Worm (Caenorhabditis elegans): ENCODE results near the gene xrn-1.

The xrn-1 gene

DNA sequence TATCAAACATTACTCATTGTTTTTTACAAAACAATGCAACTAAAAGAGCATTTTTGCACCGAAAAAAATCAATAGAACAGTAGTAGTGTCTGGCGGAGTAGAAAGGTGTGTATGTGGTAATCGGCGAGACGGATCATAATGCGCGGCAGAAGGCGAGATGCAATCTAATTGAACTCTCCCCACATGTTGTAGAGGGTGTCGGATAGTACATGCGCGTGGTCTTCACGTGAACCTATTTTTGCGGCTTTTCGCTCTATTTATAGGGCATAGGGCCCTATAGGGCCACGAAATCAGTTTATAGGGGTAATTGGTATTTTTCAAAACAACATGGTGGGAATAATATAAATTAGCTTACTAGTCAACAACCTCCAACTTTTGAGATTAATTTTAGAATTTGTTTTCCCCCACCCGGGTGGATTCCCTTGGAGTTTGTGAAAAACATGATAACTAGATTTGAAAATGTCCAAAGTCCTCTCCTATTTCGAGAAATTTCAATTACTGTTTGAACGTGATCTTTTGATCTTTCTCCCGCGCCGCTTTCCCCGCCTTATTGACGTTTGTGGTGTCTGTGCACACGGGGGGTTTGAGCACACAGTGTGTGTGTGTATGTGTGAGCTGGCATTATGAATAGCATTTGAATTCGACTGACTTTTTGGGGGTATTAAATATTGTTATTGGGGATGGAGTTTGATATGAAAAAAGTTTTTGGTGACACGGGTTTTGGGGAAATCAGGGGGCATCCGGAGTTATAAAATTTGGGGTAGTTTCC, 25.7 kb upstream of the xrn-1 start (continued):
- TF ChIP-seq lin-39 (tag; optimal IDR thresholded peaks at IDR 0.05) = no peak
- TF ChIP-seq lin-29 (GFP tag; IDR thresholded peaks at IDR 0.05) = no peak
- TF ChIP-seq gei-8 (GFP tag; optimal IDR thresholded peaks at IDR 0.05) = no peak
- peak; percentile 33 for TF ChIP-seq pqm-1 (tag; optimal IDR thresholded peaks at IDR 0.05)
- TF ChIP-seq pha-4 (GFP tag; IDR thresholded peaks at IDR 0.05) = no peak
- TF ChIP-seq pha-4 (tag; optimal IDR thresholded peaks at IDR 0.05) = no peak
- no peak for TF ChIP-seq zfp-3 (GFP tag; conservative IDR thresholded peaks at IDR 0.05)
- peak; percentile 51 for TF ChIP-seq nhr-102 (tag; optimal IDR thresholded peaks at IDR 0.05)
- TF ChIP-seq arid-1 (GFP tag; conservative IDR thresholded peaks at IDR 0.05) = 0 out of 2 replicates have a peak, but pooled peaks have one; percentile 6
- TF ChIP-seq tag-97 (GFP tag; IDR thresholded peaks at IDR 0.05) = no peak
- no peak for TF ChIP-seq ceh-62 (tag; optimal IDR thresholded peaks at IDR 0.05)
- no peak for TF ChIP-seq unc-130 (GFP tag; optimal IDR thresholded peaks at IDR 0.05)
- TF ChIP-seq lir-3 (tag; optimal IDR thresholded peaks at IDR 0.05) = no peak
- TF ChIP-seq lin-15B (tag; optimal IDR thresholded peaks at IDR 0.05) = no peak
- no peak for TF ChIP-seq aly-2 (tag; optimal IDR thresholded peaks at IDR 0.05)
- TF ChIP-seq egl-27 (tag; optimal IDR thresholded peaks at IDR 0.05) = no peak
- TF ChIP-seq mdl-1 (tag; optimal IDR thresholded peaks at IDR 0.05) = no peak
- TF ChIP-seq ceh-28 (tag; optimal IDR thresholded peaks at IDR 0.05) = no peak
- no peak for TF ChIP-seq attf-4 (tag; optimal IDR thresholded peaks at IDR 0.05)
- no peak for TF ChIP-seq saeg-2 (GFP tag; IDR thresholded peaks at IDR 0.05)
- TF ChIP-seq T20F7.1 (GFP tag; optimal IDR thresholded peaks at IDR 0.05) = no peak
- no peak for TF ChIP-seq unc-62 (GFP tag; optimal IDR thresholded peaks at IDR 0.05 in 1 of 2)
- TF ChIP-seq unc-62 (tag; optimal IDR thresholded peaks at IDR 0.05) = no peak
- peak; percentile 38 for TF ChIP-seq lin-13 (GFP tag; optimal IDR thresholded peaks at IDR 0.05)
- TF ChIP-seq egl-43 (GFP tag; IDR thresholded peaks at IDR 0.05) = no peak
- no peak for TF ChIP-seq spr-1 (tag; optimal IDR thresholded peaks at IDR 0.05)
- TF ChIP-seq duxl-1 (tag; optimal IDR thresholded peaks at IDR 0.05; ENCODE audit: poor library complexity) = no peak
- TF ChIP-seq hmg-1.1 (GFP tag; IDR thresholded peaks at IDR 0.05) = no peak
- no peak for TF ChIP-seq snpc-4 (tag; optimal IDR thresholded peaks at IDR 0.05)
- TF ChIP-seq nhr-76 (tag; optimal IDR thresholded peaks at IDR 0.05) = no peak
- no peak for TF ChIP-seq lin-1 (GFP tag; IDR thresholded peaks at IDR 0.05)
- TF ChIP-seq hif-1 (tag; optimal IDR thresholded peaks at IDR 0.05) = no peak
- no peak for TF ChIP-seq ces-1 (GFP tag; optimal IDR thresholded peaks at IDR 0.05)
- no peak for TF ChIP-seq fkh-10 (GFP tag; optimal IDR thresholded peaks at IDR 0.05)
- TF ChIP-seq ceh-32 (tag; optimal IDR thresholded peaks at IDR 0.05; ENCODE audit: poor library complexity) = no peak
- no peak for TF ChIP-seq nhr-10 (tag; optimal IDR thresholded peaks at IDR 0.05)
- no peak for TF ChIP-seq ctbp-1 (GFP tag; IDR thresholded peaks at IDR 0.05)
- no peak for TF ChIP-seq tra-1 (GFP tag; IDR thresholded peaks at IDR 0.05)
- TF ChIP-seq mxl-2 (GFP tag; conservative IDR thresholded peaks at IDR 0.05) = peak; percentile 54; the same call in 1 of the 2 replicates
- peak; percentile 79 for TF ChIP-seq aha-1 (tag)
- no peak for TF ChIP-seq zfp-2 (tag; optimal IDR thresholded peaks at IDR 0.05)
- TF ChIP-seq nhr-41 (GFP tag; IDR thresholded peaks at IDR 0.05) = no peak
- no peak for TF ChIP-seq jun-1 (tag; optimal IDR thresholded peaks at IDR 0.05)
- no peak for TF ChIP-seq ztf-7 (tag; optimal IDR thresholded peaks at IDR 0.05)
- peak; percentile 42 for TF ChIP-seq nhr-28 (tag; optimal IDR thresholded peaks at IDR 0.05)
- TF ChIP-seq zip-11 (GFP tag; IDR thresholded peaks at IDR 0.05) = no peak
- no peak for TF ChIP-seq lim-7 (GFP tag; IDR thresholded peaks at IDR 0.05)
- TF ChIP-seq spr-3 (GFP tag; optimal IDR thresholded peaks at IDR 0.05) = no peak
- TF ChIP-seq mdt-29 (GFP tag; IDR thresholded peaks at IDR 0.05) = no peak
- no peak for TF ChIP-seq dmd-8 (GFP tag; IDR thresholded peaks at IDR 0.05)
- peak; percentile 67 for TF ChIP-seq dmd-6 (GFP tag; IDR thresholded peaks at IDR 0.05)
- peak in 1 of 2 experiments; percentile 12 for TF ChIP-seq lsy-2 (tag; optimal IDR thresholded peaks at IDR 0.05)

All from whole organism, L4 larva.